Fruit fly (Drosophila melanogaster) whole organism, embryonic: ENCODE results near the gene CG13123.

Experiments used
- CG10274 ChIP-seq: fragments of 200-800 bp; sonication (Bioruptor generic); optimal IDR thresholded peaks from 3 replicates; lab custom pipeline; 2017; ENCODE audit warnings: missing biosample characterization, mild to moderate bottlenecking, missing genetic modification characterization
- CG10543 ChIP-seq: fragments of 200-800 bp; sonication (Bioruptor generic); optimal IDR thresholded peaks from 3 replicates; lab custom pipeline; 2017; ENCODE audit warnings: missing biosample characterization, mild to moderate bottlenecking, missing genetic modification characterization, moderate library complexity
- CG11247 ChIP-seq: fragments of 200-800 bp; sonication (Bioruptor generic); IDR thresholded peaks from 2 replicates; pipeline ENCODE4 v1.3.6; 2022; ENCODE audit warnings: missing biosample characterization, missing genetic modification characterization
- CG12659 ChIP-seq: fragments of 200-800 bp; sonication (Bioruptor generic); optimal IDR thresholded peaks from 3 replicates; lab custom pipeline; 2017; ENCODE audit warnings: mild to moderate bottlenecking, missing biosample characterization, missing genetic modification reagents, missing genetic modification characterization
- CG14710 ChIP-seq: fragments of 200-800 bp; sonication (Bioruptor generic); optimal IDR thresholded peaks from 3 replicates; lab custom pipeline; 2019; ENCODE audit warnings: missing biosample characterization, mild to moderate bottlenecking, missing genetic modification characterization, moderate library complexity
- CG1529 ChIP-seq: fragments of 200-800 bp; sonication (Bioruptor generic); optimal IDR thresholded peaks from 3 replicates; lab custom pipeline; 2018; ENCODE audit warnings: missing biosample characterization, missing genetic modification characterization
- CG15601 ChIP-seq: fragments of 200-800 bp; sonication (Bioruptor generic); optimal IDR thresholded peaks from 3 replicates; lab custom pipeline; 2019; ENCODE audit warnings: missing biosample characterization, mild to moderate bottlenecking, missing genetic modification characterization, moderate library complexity
- CG1603 ChIP-seq: fragments of 200-800 bp; sonication (Bioruptor generic); optimal IDR thresholded peaks from 2 replicates; lab custom pipeline; 2019; ENCODE audit warnings: missing biosample characterization, mild to moderate bottlenecking, missing genetic modification characterization, moderate library complexity
- CG17359 ChIP-seq: fragments of 200-800 bp; sonication (Bioruptor generic); optimal IDR thresholded peaks from 3 replicates; lab custom pipeline; 2018; ENCODE audit warnings: missing biosample characterization, mild to moderate bottlenecking, missing genetic modification characterization, moderate library complexity
- CG17612 ChIP-seq: fragments of 200-800 bp; sonication (Bioruptor generic); IDR thresholded peaks from 2 replicates; pipeline ENCODE4 v1.3.6; 2022; ENCODE audit warnings: missing biosample characterization, missing genetic modification characterization
- CG17829 ChIP-seq: fragments of 200-800 bp; optimal IDR thresholded peaks from 2 replicates; lab custom pipeline; 2019; ENCODE audit warnings: missing biosample characterization, mild to moderate bottlenecking, missing genetic modification characterization, moderate library complexity
- CG2116 ChIP-seq: fragments of 200-800 bp; sonication (Bioruptor generic); optimal IDR thresholded peaks from 3 replicates; lab custom pipeline; 2018; ENCODE audit warnings: missing biosample characterization, mild to moderate bottlenecking, missing genetic modification characterization
- CG30431 ChIP-seq: fragments of 200-800 bp; sonication (Bioruptor generic); optimal IDR thresholded peaks from 2 replicates; lab custom pipeline; 2017; ENCODE audit warnings: missing biosample characterization, missing genetic modification characterization
- CG3407 ChIP-seq: fragments of 200-800 bp; sonication (Bioruptor generic); optimal IDR thresholded peaks from 2 replicates; lab custom pipeline; 2018; ENCODE audit warnings: missing biosample characterization, mild to moderate bottlenecking, missing genetic modification characterization
- CG34224 ChIP-seq: fragments of 200-800 bp; sonication (Bioruptor generic); IDR thresholded peaks from 3 replicates; pipeline ENCODE4 v1.3.6; 2022; ENCODE audit warnings: missing biosample characterization, missing genetic modification characterization; ENCODE audit not compliant: partially characterized antibody
- CG6813 ChIP-seq: fragments of 200-800 bp; sonication (Bioruptor generic); optimal IDR thresholded peaks from 2 replicates; lab custom pipeline; 2017; ENCODE audit warnings: missing biosample characterization, missing genetic modification characterization, mild to moderate bottlenecking, moderate library complexity, missing genetic modification reagents
- CG8290 ChIP-seq, 3 experiments: fragments of 200-800 bp; sonication (Bioruptor generic); optimal IDR thresholded peaks; 2 replicates each; lab custom pipeline; 2016 to 2019; ENCODE audit warnings: missing biosample characterization in 3 of 3, missing genetic modification characterization in 3 of 3, mild to moderate bottlenecking in 2 of 3, moderate library complexity in 1 of 3
- CG8765 ChIP-seq: fragments of 200-800 bp; sonication (Bioruptor generic); IDR thresholded peaks from 2 replicates; pipeline ENCODE4 v1.3.6; 2022; ENCODE audit warnings: missing biosample characterization, missing genetic modification characterization
- CG8944 ChIP-seq: fragments of 200-800 bp; sonication (Bioruptor generic); optimal IDR thresholded peaks from 3 replicates; lab custom pipeline; 2016; ENCODE audit warnings: missing biosample characterization, missing genetic modification characterization
- CkIIα-i1 ChIP-seq: fragments of 200-800 bp; sonication (Bioruptor generic); IDR thresholded peaks from 2 replicates; pipeline ENCODE4 v1.3.6; 2022; ENCODE audit warnings: missing biosample characterization, missing genetic modification characterization
- D ChIP-seq, 2 experiments: fragments of 200-800 bp in 1 of 2; fragments of >200 bp in 1 of 2; sonication (Bioruptor generic) in 1 of 2; optimal IDR thresholded peaks; 2 replicates in 1 of 2; 3 replicates in 1 of 2; lab custom pipeline; 2017; ENCODE audit warnings: mild to moderate bottlenecking in 1 of 2, missing biosample characterization in 1 of 2, missing genetic modification characterization in 1 of 2, missing genetic modification reagents in 1 of 2
- Deaf1 ChIP-seq: fragments of 200-800 bp; optimal IDR thresholded peaks from 3 replicates; lab custom pipeline; 2019; ENCODE audit warnings: missing biosample characterization, mild to moderate bottlenecking, missing genetic modification characterization, moderate library complexity
- Dref ChIP-seq: fragments of 200-800 bp; sonication (Bioruptor generic); IDR thresholded peaks from 2 replicates; pipeline ENCODE4 v1.3.6; 2022; ENCODE audit warnings: missing biosample characterization, missing genetic modification characterization
- E2f2 ChIP-seq: fragments of 200-800 bp; sonication (Bioruptor generic); IDR thresholded peaks from 2 replicates; pipeline ENCODE4 v1.3.6; 2022; ENCODE audit warnings: missing biosample characterization, missing genetic modification characterization
- ERR ChIP-seq: fragments of 200-800 bp; sonication (Bioruptor generic); optimal IDR thresholded peaks from 2 replicates; lab custom pipeline; 2016; ENCODE audit warnings: missing biosample characterization, missing genetic modification characterization
- Fer1 ChIP-seq: fragments of 200-800 bp; sonication (Bioruptor generic); optimal IDR thresholded peaks from 2 replicates; lab custom pipeline; 2017; ENCODE audit warnings: missing biosample characterization, mild to moderate bottlenecking, missing genetic modification characterization
- Hmr ChIP-seq: fragments of 200-800 bp; sonication (Bioruptor generic); optimal IDR thresholded peaks from 3 replicates; lab custom pipeline; 2017; ENCODE audit warnings: mild to moderate bottlenecking, missing biosample characterization, missing genetic modification reagents, missing genetic modification characterization
- Lpt ChIP-seq: fragments of >200 bp; optimal IDR thresholded peaks from 2 replicates; lab custom pipeline; 2018; ENCODE audit warnings: missing biosample characterization, missing genetic modification characterization
- Max ChIP-seq: fragments of 200-800 bp; sonication (Bioruptor generic); optimal IDR thresholded peaks from 2 replicates; lab custom pipeline; 2016; ENCODE audit warnings: missing biosample characterization, mild to moderate bottlenecking, missing genetic modification characterization
- Neu2 ChIP-seq: fragments of 200-800 bp; sonication (Bioruptor generic); optimal IDR thresholded peaks from 3 replicates; lab custom pipeline; 2016; ENCODE audit warnings: missing biosample characterization, missing genetic modification characterization, borderline replicate concordance
- Pdp1 ChIP-seq, 2 experiments: fragments of 200-800 bp; sonication (Bioruptor generic); optimal IDR thresholded peaks; 3 replicates each; lab custom pipeline; 2016; ENCODE audit warnings: missing biosample characterization in 2 of 2, missing genetic modification characterization in 2 of 2, mild to moderate bottlenecking in 1 of 2, moderate library complexity in 1 of 2
- YL-1 ChIP-seq: fragments of 200-800 bp; sonication (Bioruptor generic); optimal IDR thresholded peaks from 3 replicates; lab custom pipeline; 2017; ENCODE audit warnings: missing biosample characterization, mild to moderate bottlenecking, missing genetic modification characterization
- ab ChIP-seq: fragments of 200-800 bp; sonication (Bioruptor generic); optimal IDR thresholded peaks from 2 replicates; lab custom pipeline; 2016; ENCODE audit warnings: missing biosample characterization, missing genetic modification characterization
- dati ChIP-seq: fragments of 200-800 bp; sonication (Bioruptor generic); IDR thresholded peaks from 2 replicates; pipeline ENCODE4 v1.3.6; 2022; ENCODE audit warnings: missing biosample characterization, missing genetic modification characterization
- dysf ChIP-seq: fragments of 200-800 bp; sonication (Bioruptor generic); IDR thresholded peaks from 3 replicates; pipeline ENCODE4 v1.3.6; 2022; ENCODE audit warnings: missing biosample characterization, missing genetic modification characterization
- en ChIP-seq: fragments of 200-800 bp; sonication (Bioruptor generic); optimal IDR thresholded peaks from 2 replicates; lab custom pipeline; 2016; ENCODE audit warnings: missing biosample characterization, missing genetic modification characterization
- eyg ChIP-seq: fragments of 200-800 bp; sonication (Bioruptor generic); optimal IDR thresholded peaks from 3 replicates; lab custom pipeline; 2016; ENCODE audit warnings: missing biosample characterization, missing genetic modification characterization
- inv ChIP-seq: fragments of 200-800 bp; sonication (Bioruptor generic); IDR thresholded peaks from 2 replicates; pipeline ENCODE4 v1.3.6; 2022; ENCODE audit warnings: missing biosample characterization, missing genetic modification characterization; ENCODE audit not compliant: partially characterized antibody
- jumu ChIP-seq: fragments of 200-800 bp; sonication (Bioruptor generic); optimal IDR thresholded peaks from 3 replicates; lab custom pipeline; 2016; ENCODE audit warnings: missing biosample characterization, missing genetic modification characterization
- kah ChIP-seq: fragments of 200-800 bp; sonication (Bioruptor generic); optimal IDR thresholded peaks from 2 replicates; lab custom pipeline; 2018; ENCODE audit warnings: missing biosample characterization, mild to moderate bottlenecking, missing genetic modification characterization
- kay ChIP-seq: fragments of 200-800 bp; sonication (Bioruptor generic); optimal IDR thresholded peaks from 2 replicates; lab custom pipeline; 2016; ENCODE audit warnings: missing biosample characterization, missing genetic modification characterization
- lola ChIP-seq, 3 experiments: fragments of >200 bp in 2 of 3; fragments of 200-800 bp in 1 of 3; sonication (Bioruptor generic) in 1 of 3; optimal IDR thresholded peaks; 2 replicates each; lab custom pipeline; 2017 to 2019; ENCODE audit warnings: missing biosample characterization in 3 of 3, missing genetic modification characterization in 3 of 3, mild to moderate bottlenecking in 1 of 3, moderate library complexity in 1 of 3
- nau ChIP-seq: fragments of 200-800 bp; sonication (Bioruptor generic); optimal IDR thresholded peaks from 3 replicates; lab custom pipeline; 2017; ENCODE audit warnings: missing biosample characterization, mild to moderate bottlenecking, missing genetic modification characterization, missing genetic modification reagents
- org-1 ChIP-seq: fragments of 200-800 bp; sonication (Bioruptor generic); optimal IDR thresholded peaks from 2 replicates; lab custom pipeline; 2017; ENCODE audit warnings: missing biosample characterization, missing genetic modification characterization
- pros ChIP-seq: fragments of 200-800 bp; sonication (Bioruptor generic); optimal IDR thresholded peaks from 3 replicates; lab custom pipeline; 2019; ENCODE audit warnings: missing biosample characterization, mild to moderate bottlenecking, missing genetic modification characterization, moderate library complexity
- ro ChIP-seq: fragments of 200-800 bp; sonication (Bioruptor generic); IDR thresholded peaks from 2 replicates; pipeline ENCODE4 v1.3.6; 2022; ENCODE audit warnings: missing biosample characterization, missing genetic modification characterization
- shn ChIP-seq: fragments of 200-800 bp; sonication (Bioruptor generic); optimal IDR thresholded peaks from 3 replicates; lab custom pipeline; 2016; ENCODE audit warnings: missing biosample characterization, missing genetic modification characterization
- unc-4 ChIP-seq: fragments of 200-800 bp; sonication (Bioruptor generic); IDR thresholded peaks from 2 replicates; pipeline ENCODE4 v1.3.6; 2022; ENCODE audit warnings: missing biosample characterization, missing genetic modification characterization; ENCODE audit not compliant: partially characterized antibody
- wdn ChIP-seq: fragments of 200-800 bp; sonication (Bioruptor generic); IDR thresholded peaks from 2 replicates; pipeline ENCODE4 v1.3.6; 2022; ENCODE audit warnings: missing biosample characterization, missing genetic modification characterization

The CG13123 gene

dm6 chr2L:9790535-9790992 lies 2.3 kb downstream of the CG13123 start, which contains the start of gene CG4036 (continued):
- TF ChIP-seq Pdp1 (GFP tag; optimal IDR thresholded peaks at IDR 0.05; lab: Kevin White, UChicago): no peak
- TF ChIP-seq Hmr (GFP tag; lab: Kevin White, UChicago): peak; percentile 51
- peak; percentile 35 for TF ChIP-seq CG15601 (tag; lab: Kevin White, UChicago)
- TF ChIP-seq ro (GFP tag; lab: Robert Waterston, UW): no peak
- no peak for TF ChIP-seq eyg (GFP tag; lab: Kevin White, UChicago)
- TF ChIP-seq lola (GFP tag; optimal IDR thresholded peaks at IDR 0.05; lab: Kevin White, UChicago): no peak
- no peak for TF ChIP-seq CG8944 (GFP tag; lab: Kevin White, UChicago)
- peak; percentile 72 for TF ChIP-seq CG1603 (tag; lab: Kevin White, UChicago)
- TF ChIP-seq Max (GFP tag; lab: Kevin White, UChicago): peak; percentile 10
- TF ChIP-seq CG10274: no peak
- TF ChIP-seq CG3407 (GFP tag; lab: Kevin White, UChicago): no peak
- peak; percentile 40 for TF ChIP-seq CG17829
- peak; percentile 67 for TF ChIP-seq YL-1 (GFP tag; lab: Kevin White, UChicago)
- no peak for TF ChIP-seq CG1529 (GFP tag; lab: Kevin White, UChicago)
- no peak for TF ChIP-seq kah (GFP tag; lab: Kevin White, UChicago)
- TF ChIP-seq pros (GFP tag; lab: Kevin White, UChicago): no peak
- TF ChIP-seq E2f2 (GFP tag; lab: Robert Waterston, UW): peak; percentile 51; the same call in 1 of the 2 replicates
- no peak for TF ChIP-seq CG17612 (GFP tag; lab: Robert Waterston, UW)
- TF ChIP-seq kay (GFP tag; lab: Kevin White, UChicago): no peak
- TF ChIP-seq Neu2 (GFP tag; lab: Kevin White, UChicago): no peak
- TF ChIP-seq en (GFP tag; lab: Kevin White, UChicago): no peak
- TF ChIP-seq Dref (GFP tag; lab: Robert Waterston, UW): peak; percentile 36; the same call in 1 of the 2 replicates
- no peak for TF ChIP-seq CG8290 (GFP tag; optimal IDR thresholded peaks at IDR 0.05; lab: Kevin White, UChicago)
- peak in 1 of 2 experiments; percentile 54 for TF ChIP-seq CG8290 (tag; optimal IDR thresholded peaks at IDR 0.05; lab: Kevin White, UChicago)
- no peak for TF ChIP-seq ab (GFP tag; lab: Kevin White, UChicago)
- no peak for TF ChIP-seq CG10543 (GFP tag; lab: Kevin White, UChicago)
- peak; percentile 62 for TF ChIP-seq CG12659 (GFP tag; lab: Kevin White, UChicago)
- TF ChIP-seq CkIIα-i1 (GFP tag; lab: Robert Waterston, UW): no peak
- TF ChIP-seq CG8765: no peak
- no peak for TF ChIP-seq Lpt (GFP tag; lab: Kevin White, UChicago)
- TF ChIP-seq unc-4 (GFP tag; lab: Robert Waterston, UW): 0 out of 2 replicates have a peak, but pooled peaks have one; percentile 37
- TF ChIP-seq CG17359 (tag; lab: Kevin White, UChicago): no peak
- TF ChIP-seq D (optimal IDR thresholded peaks at IDR 0.05; lab: Kevin White, UChicago): peak; percentile 49
- no peak for TF ChIP-seq D (GFP tag; optimal IDR thresholded peaks at IDR 0.05; lab: Kevin White, UChicago)
- TF ChIP-seq CG34224: 0 out of 3 replicates have a peak, but pooled peaks have one; percentile 9
- TF ChIP-seq shn (GFP tag; lab: Kevin White, UChicago): no peak
- no peak for TF ChIP-seq dati (GFP tag; lab: Robert Waterston, UW)
- no peak for TF ChIP-seq org-1
- TF ChIP-seq CG11247 (GFP tag; lab: Robert Waterston, UW): no peak
- peak; percentile 18 for TF ChIP-seq CG2116 (GFP tag; lab: Kevin White, UChicago)
- no peak for TF ChIP-seq nau (GFP tag; lab: Kevin White, UChicago)
- no peak for TF ChIP-seq Deaf1 (tag; lab: Kevin White, UChicago)
- no peak for TF ChIP-seq wdn
- no peak for TF ChIP-seq jumu (GFP tag; lab: Kevin White, UChicago)
- no peak for TF ChIP-seq Fer1 (GFP tag; lab: Kevin White, UChicago)
- TF ChIP-seq ERR (GFP tag; lab: Kevin White, UChicago): no peak
- peak; percentile 24 for TF ChIP-seq CG14710 (tag; lab: Kevin White, UChicago)
- TF ChIP-seq CG6813 (GFP tag; lab: Kevin White, UChicago): no peak
- no peak for TF ChIP-seq inv (GFP tag; lab: Robert Waterston, UW)
- TF ChIP-seq dysf (GFP tag; lab: Robert Waterston, UW): no peak
- TF ChIP-seq CG30431 (GFP tag; lab: Kevin White, UChicago): no peak
